Fruit fly (Drosophila melanogaster): Measurements from ENCODE around the gene VhaAC39-2.

The VhaAC39-2 gene

DNA sequence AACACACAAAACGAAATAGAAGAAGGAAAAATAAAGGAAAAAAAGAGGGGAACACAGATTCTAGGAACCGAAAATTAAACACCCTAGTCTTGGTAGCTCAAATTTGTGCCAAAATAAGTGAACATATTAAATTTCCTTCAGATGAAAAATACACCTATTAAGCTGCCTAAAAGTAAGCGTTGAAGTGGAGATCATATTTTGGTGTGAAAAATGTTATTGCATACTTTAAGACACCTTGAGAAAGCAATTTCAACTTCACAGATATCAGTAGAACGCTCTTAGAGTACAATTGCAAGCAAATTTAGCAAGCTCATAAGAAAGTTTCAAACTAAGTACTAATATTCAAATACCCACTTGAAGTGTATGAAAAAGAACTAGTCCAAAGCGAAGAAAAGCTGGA is 48.4 kb downstream of the VhaAC39-2 start:
- TF ChIP-seq pad (GFP tag; optimal IDR thresholded peaks at IDR 0.05), result no peak
- TF ChIP-seq Clk (GFP tag; optimal IDR thresholded peaks at IDR 0.05), result no peak
- no peak for TF ChIP-seq kay (GFP tag; ENCODE audit: borderline replicate concordance)
- no peak for TF ChIP-seq Crg-1 (GFP tag; optimal IDR thresholded peaks at IDR 0.05)
- TF ChIP-seq CG1620 (GFP tag; optimal IDR thresholded peaks at IDR 0.05), result no peak
- no peak for TF ChIP-seq CG12768 (GFP tag; optimal IDR thresholded peaks at IDR 0.05)
- no peak for TF ChIP-seq CG7101 (tag; optimal IDR thresholded peaks at IDR 0.05)
- no peak for TF ChIP-seq ovo (GFP tag; optimal IDR thresholded peaks at IDR 0.05)
- TF ChIP-seq CG5204 (GFP tag; optimal IDR thresholded peaks at IDR 0.05), result no peak
- TF ChIP-seq Hr96 (GFP tag; optimal IDR thresholded peaks at IDR 0.05), result no peak
- TF ChIP-seq CG11617 (GFP tag; optimal IDR thresholded peaks at IDR 0.05), result no peak
- no peak for TF ChIP-seq toe (GFP tag; optimal IDR thresholded peaks at IDR 0.05)
- no peak for TF ChIP-seq CG33017 (tag; optimal IDR thresholded peaks at IDR 0.05)
- no peak for TF ChIP-seq cnc (optimal IDR thresholded peaks at IDR 0.05)
- no peak for TF ChIP-seq CG7045 (GFP tag; optimal IDR thresholded peaks at IDR 0.05)
- TF ChIP-seq CG14711 (tag; optimal IDR thresholded peaks at IDR 0.05), result no peak
- no peak for TF ChIP-seq tj (GFP tag; optimal IDR thresholded peaks at IDR 0.05)
- no peak for TF ChIP-seq bab1 (GFP tag; optimal IDR thresholded peaks at IDR 0.05)
- TF ChIP-seq Mnt (GFP tag; optimal IDR thresholded peaks at IDR 0.05), result no peak

All from whole organism, adult.